Fruit fly (Drosophila melanogaster): ENCODE results near the gene abd-A.

abd-A gene

DNA sequence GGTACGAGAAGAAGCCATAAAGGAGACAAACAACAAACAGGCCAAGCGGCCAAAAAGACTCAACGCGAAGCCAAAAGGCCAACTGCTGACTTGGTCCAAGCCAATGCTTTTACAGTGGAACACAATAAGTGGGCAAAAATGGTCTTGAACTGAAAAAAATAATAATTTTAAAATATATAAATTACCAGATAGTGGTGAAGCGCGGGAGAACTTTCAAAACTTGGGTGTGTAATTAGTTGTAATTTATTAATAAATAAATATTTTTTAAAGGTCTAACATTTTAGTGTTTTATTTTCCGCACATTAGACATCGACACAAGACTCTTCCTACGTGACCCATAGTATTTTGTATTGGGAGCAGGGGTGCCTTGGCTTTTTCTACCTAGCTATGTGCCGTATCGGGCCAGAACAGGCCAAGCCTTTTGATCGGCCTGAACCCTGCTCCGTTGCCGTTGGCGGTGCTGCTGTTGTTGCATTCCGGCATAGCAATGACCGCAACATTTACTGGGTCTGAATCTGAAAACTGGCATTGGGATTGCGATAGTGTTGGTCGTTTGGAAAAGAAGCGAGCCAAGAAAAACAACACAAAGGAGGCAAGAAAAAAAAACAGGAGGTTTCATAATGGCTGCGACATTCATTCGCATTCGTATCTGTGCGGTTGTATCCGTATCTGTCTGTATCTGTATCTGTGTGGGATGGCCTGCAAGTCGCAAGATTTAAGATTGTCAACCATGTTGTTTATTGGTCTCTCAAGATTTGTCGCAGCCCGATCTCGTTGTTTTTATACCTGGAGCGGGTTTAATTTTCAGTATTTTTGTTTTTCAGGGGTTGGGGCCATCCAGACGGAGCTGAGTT is 58.0 kb downstream of the abd-A start (continued):
- TF ChIP-seq Adf1 (GFP tag; IDR thresholded peaks at IDR 0.05) = no peak
- no peak for TF ChIP-seq CG18476 (GFP tag; optimal IDR thresholded peaks at IDR 0.05)
- 0 out of 3 replicates have a peak, but pooled peaks have one; percentile 11 for TF ChIP-seq dysf (GFP tag; IDR thresholded peaks at IDR 0.05)
- TF ChIP-seq knrl (GFP tag; IDR thresholded peaks at IDR 0.05; ENCODE audit: partially characterized antibody) = no peak
- no peak for TF ChIP-seq ewg (GFP tag; optimal IDR thresholded peaks at IDR 0.05)
- TF ChIP-seq Hey (tag; optimal IDR thresholded peaks at IDR 0.05) = no peak
- peak; percentile 34 for TF ChIP-seq esg (GFP tag; conservative IDR thresholded peaks at IDR 0.05)
- TF ChIP-seq Poxn (GFP tag; IDR thresholded peaks at IDR 0.05) = no peak
- TF ChIP-seq pfk (GFP tag; optimal IDR thresholded peaks at IDR 0.05) = no peak
- no peak for TF ChIP-seq ab (GFP tag; optimal IDR thresholded peaks at IDR 0.05)
- no peak for TF ChIP-seq maf-S (GFP tag; optimal IDR thresholded peaks at IDR 0.05)
- TF ChIP-seq Kr (GFP tag; optimal IDR thresholded peaks at IDR 0.05) = peak; percentile 9
- peak; percentile 65 for TF ChIP-seq Blimp-1 (GFP tag; optimal IDR thresholded peaks at IDR 0.05)
- TF ChIP-seq eyg (GFP tag; optimal IDR thresholded peaks at IDR 0.05) = no peak
- no peak for TF ChIP-seq CG13624 (GFP tag; optimal IDR thresholded peaks at IDR 0.05)
- no peak for TF ChIP-seq CG10147 (GFP tag; optimal IDR thresholded peaks at IDR 0.05)
- TF ChIP-seq tll (GFP tag; optimal IDR thresholded peaks at IDR 0.05) = no peak
- TF ChIP-seq Dip2 (GFP tag; IDR thresholded peaks at IDR 0.05) = no peak
- TF ChIP-seq dan (GFP tag; IDR thresholded peaks at IDR 0.05) = no peak
- no peak for TF ChIP-seq CG12071 (GFP tag; optimal IDR thresholded peaks at IDR 0.05)
- no peak for TF ChIP-seq seq (GFP tag; IDR thresholded peaks at IDR 0.05)
- no peak for TF ChIP-seq p53 (GFP tag; optimal IDR thresholded peaks at IDR 0.05)
- no peak for TF ChIP-seq CG4854 (GFP tag; optimal IDR thresholded peaks at IDR 0.05)
- no peak for TF ChIP-seq CG12104 (GFP tag; optimal IDR thresholded peaks at IDR 0.05)
- peak; percentile 13 for TF ChIP-seq ATbp (GFP tag; optimal IDR thresholded peaks at IDR 0.05)
- TF ChIP-seq bigmax (GFP tag; optimal IDR thresholded peaks at IDR 0.05) = no peak
- TF ChIP-seq peb (GFP tag; IDR thresholded peaks at IDR 0.05) = no peak
- TF ChIP-seq CG3407 (GFP tag; optimal IDR thresholded peaks at IDR 0.05) = peak; percentile 16
- TF ChIP-seq CG7839 (tag; optimal IDR thresholded peaks at IDR 0.05) = peak; percentile 64
- TF ChIP-seq ftz-f1 (GFP tag; optimal IDR thresholded peaks at IDR 0.05) = no peak
- peak; percentile 77 for TF ChIP-seq CG17829 (tag; optimal IDR thresholded peaks at IDR 0.05)
- TF ChIP-seq hbn (GFP tag; IDR thresholded peaks at IDR 0.05; ENCODE audit: partially characterized antibody) = no peak
- peak; percentile 8 for TF ChIP-seq kah (GFP tag; optimal IDR thresholded peaks at IDR 0.05)
- no peak for TF ChIP-seq CG3995 (GFP tag; optimal IDR thresholded peaks at IDR 0.05)
- TF ChIP-seq CG33213 (GFP tag; optimal IDR thresholded peaks at IDR 0.05) = no peak
- TF ChIP-seq HmgZ (tag; optimal IDR thresholded peaks at IDR 0.05) = no peak
- TF ChIP-seq Gsc (GFP tag; IDR thresholded peaks at IDR 0.05) = no peak
- peak in 1 of 2 experiments; percentile 44 for TF ChIP-seq Hr51 (GFP tag; optimal IDR thresholded peaks at IDR 0.05)
- TF ChIP-seq CG10979 (tag; optimal IDR thresholded peaks at IDR 0.05) = peak; percentile 84
- no peak for TF ChIP-seq run (tag; optimal IDR thresholded peaks at IDR 0.05)
- TF ChIP-seq CG9797 (GFP tag; optimal IDR thresholded peaks at IDR 0.05) = no peak
- no peak for TF ChIP-seq repo (GFP tag; optimal IDR thresholded peaks at IDR 0.05)
- no peak for TF ChIP-seq TFAM (GFP tag; optimal IDR thresholded peaks at IDR 0.05)
- peak; percentile 70 for TF ChIP-seq phol (tag; optimal IDR thresholded peaks at IDR 0.05)
- TF ChIP-seq chn (GFP tag; optimal IDR thresholded peaks at IDR 0.05) = no peak
- no peak for TF ChIP-seq CG30020 (tag; optimal IDR thresholded peaks at IDR 0.05)
- TF ChIP-seq CG11723 (GFP tag; optimal IDR thresholded peaks at IDR 0.05) = no peak
- TF ChIP-seq Hmx (GFP tag; optimal IDR thresholded peaks at IDR 0.05) = no peak
- TF ChIP-seq nom (GFP tag; optimal IDR thresholded peaks at IDR 0.05) = no peak
